Fruit fly (Drosophila melanogaster) whole organism, embryonic: Measurements from ENCODE around the gene CG15742.

Source experiments
- Asciz ChIP-seq: fragments of 200-800 bp; sonication (Bioruptor generic); optimal IDR thresholded peaks from 2 replicates; lab custom pipeline; 2017; ENCODE audit warnings: missing biosample characterization, mild to moderate bottlenecking, missing genetic modification characterization, missing genetic modification reagents
- CG11456 ChIP-seq: fragments of 200-800 bp; sonication (Bioruptor generic); IDR thresholded peaks from 3 replicates; pipeline ENCODE4 v1.3.6; 2022; ENCODE audit warnings: missing biosample characterization, missing genetic modification characterization
- CG11504 ChIP-seq: fragments of 200-800 bp; sonication (Bioruptor generic); optimal IDR thresholded peaks from 3 replicates; lab custom pipeline; 2019; ENCODE audit warnings: missing biosample characterization, mild to moderate bottlenecking, missing genetic modification characterization, moderate library complexity
- CG13894 ChIP-seq: fragments of 200-800 bp; sonication (Bioruptor generic); optimal IDR thresholded peaks from 3 replicates; lab custom pipeline; 2018; ENCODE audit warnings: missing biosample characterization, mild to moderate bottlenecking, missing genetic modification characterization, moderate library complexity
- CG15601 ChIP-seq: fragments of 200-800 bp; sonication (Bioruptor generic); optimal IDR thresholded peaks from 3 replicates; lab custom pipeline; 2019; ENCODE audit warnings: missing biosample characterization, mild to moderate bottlenecking, missing genetic modification characterization, moderate library complexity
- CG15696 ChIP-seq: fragments of 200-800 bp; sonication (Bioruptor generic); optimal IDR thresholded peaks from 2 replicates; lab custom pipeline; 2019; ENCODE audit warnings: missing biosample characterization, mild to moderate bottlenecking, missing genetic modification characterization, moderate library complexity
- CG1602 ChIP-seq: fragments of 200-800 bp; sonication (Bioruptor generic); optimal IDR thresholded peaks from 3 replicates; lab custom pipeline; 2016; ENCODE audit warnings: missing biosample characterization, missing genetic modification characterization
- CG16863 ChIP-seq: fragments of 200-800 bp; sonication (Bioruptor generic); optimal IDR thresholded peaks from 3 replicates; lab custom pipeline; 2016; ENCODE audit warnings: missing biosample characterization, missing genetic modification characterization
- CG2875 ChIP-seq: fragments of 200-800 bp; sonication (Bioruptor generic); optimal IDR thresholded peaks from 2 replicates; lab custom pipeline; 2017; ENCODE audit warnings: missing biosample characterization, mild to moderate bottlenecking, missing genetic modification characterization, missing genetic modification reagents
- CG33213 ChIP-seq: fragments of 200-800 bp; sonication (Bioruptor generic); optimal IDR thresholded peaks from 3 replicates; lab custom pipeline; 2016; ENCODE audit warnings: missing biosample characterization, missing genetic modification characterization
- CG33557 ChIP-seq: fragments of 200-800 bp; sonication (Bioruptor generic); optimal IDR thresholded peaks from 2 replicates; lab custom pipeline; 2019; ENCODE audit warnings: missing biosample characterization, mild to moderate bottlenecking, missing genetic modification characterization, moderate library complexity
- CG3726 ChIP-seq: fragments of 200-800 bp; sonication (Bioruptor generic); IDR thresholded peaks from 3 replicates; pipeline ENCODE4, ENCODE4 v1.3.6; 2022; ENCODE audit warnings: missing biosample characterization, missing genetic modification characterization
- CG3847 ChIP-seq: fragments of 200-800 bp; sonication (Bioruptor generic); IDR thresholded peaks from 2 replicates; pipeline ENCODE4 v1.3.6; 2022; ENCODE audit warnings: missing biosample characterization, missing genetic modification characterization
- CG4328 ChIP-seq: fragments of 200-800 bp; sonication (Bioruptor generic); optimal IDR thresholded peaks from 3 replicates; lab custom pipeline; 2017; ENCODE audit warnings: missing biosample characterization, missing genetic modification reagents, missing genetic modification characterization
- CG4617 ChIP-seq: fragments of 200-800 bp; sonication (Bioruptor generic); optimal IDR thresholded peaks from 3 replicates; lab custom pipeline; 2016; ENCODE audit warnings: missing biosample characterization, missing genetic modification characterization, borderline replicate concordance
- CG5180 ChIP-seq: fragments of 200-800 bp; sonication (Bioruptor generic); optimal IDR thresholded peaks from 3 replicates; lab custom pipeline; 2017; ENCODE audit warnings: missing biosample characterization, missing genetic modification characterization, mild to moderate bottlenecking, moderate library complexity, missing genetic modification reagents
- CG6689 ChIP-seq: fragments of 200-800 bp; sonication (Bioruptor generic); IDR thresholded peaks from 2 replicates; pipeline ENCODE4 v1.3.6; 2022; ENCODE audit warnings: missing biosample characterization, missing genetic modification characterization
- CG6813 ChIP-seq: fragments of 200-800 bp; sonication (Bioruptor generic); optimal IDR thresholded peaks from 2 replicates; lab custom pipeline; 2017; ENCODE audit warnings: missing biosample characterization, missing genetic modification characterization, mild to moderate bottlenecking, moderate library complexity, missing genetic modification reagents
- Dref ChIP-seq: fragments of 200-800 bp; sonication (Bioruptor generic); IDR thresholded peaks from 2 replicates; pipeline ENCODE4 v1.3.6; 2022; ENCODE audit warnings: missing biosample characterization, missing genetic modification characterization
- ERR ChIP-seq: fragments of 200-800 bp; sonication (Bioruptor generic); optimal IDR thresholded peaks from 2 replicates; lab custom pipeline; 2016; ENCODE audit warnings: missing biosample characterization, missing genetic modification characterization
- Elba2 ChIP-seq: fragments of 200-800 bp; sonication (Bioruptor generic); optimal IDR thresholded peaks from 3 replicates; lab custom pipeline; 2016; ENCODE audit warnings: missing biosample characterization, missing genetic modification characterization
- Fer1 ChIP-seq: fragments of 200-800 bp; sonication (Bioruptor generic); optimal IDR thresholded peaks from 2 replicates; lab custom pipeline; 2017; ENCODE audit warnings: missing biosample characterization, mild to moderate bottlenecking, missing genetic modification characterization
- Kr ChIP-seq: fragments of 200-800 bp; sonication (Bioruptor generic); optimal IDR thresholded peaks from 2 replicates; lab custom pipeline; 2017; ENCODE audit warnings: missing biosample characterization, mild to moderate bottlenecking, missing genetic modification characterization
- Lpt ChIP-seq: fragments of >200 bp; optimal IDR thresholded peaks from 2 replicates; lab custom pipeline; 2018; ENCODE audit warnings: missing biosample characterization, missing genetic modification characterization
- NFAT ChIP-seq: fragments of 200-800 bp; sonication (Bioruptor generic); IDR thresholded peaks from 2 replicates; pipeline ENCODE4 v1.3.6; 2022; ENCODE audit warnings: missing biosample characterization, missing genetic modification characterization
- Ravus ChIP-seq: fragments of 200-800 bp; sonication (Bioruptor generic); IDR thresholded peaks from 2 replicates; pipeline ENCODE4 v1.3.6; 2022; ENCODE audit warnings: missing biosample characterization, missing genetic modification characterization
- Trl ChIP-seq, 3 experiments: fragments of >200 bp in 2 of 3; fragments of 200-800 bp in 1 of 3; sonication (Bioruptor generic) in 1 of 3; optimal IDR thresholded peaks; 2 replicates in 1 of 3; 3 replicates in 2 of 3; lab custom pipeline; 2016 to 2017; ENCODE audit warnings: missing biosample characterization in 1 of 3, missing genetic modification characterization in 1 of 3
- ab ChIP-seq: fragments of 200-800 bp; sonication (Bioruptor generic); optimal IDR thresholded peaks from 2 replicates; lab custom pipeline; 2016; ENCODE audit warnings: missing biosample characterization, missing genetic modification characterization
- ac ChIP-seq: fragments of 200-800 bp; sonication (Bioruptor generic); optimal IDR thresholded peaks from 3 replicates; lab custom pipeline; 2017; ENCODE audit warnings: missing biosample characterization, mild to moderate bottlenecking, missing genetic modification characterization
- ase ChIP-seq: fragments of 200-800 bp; sonication (Bioruptor generic); IDR thresholded peaks from 3 replicates; pipeline ENCODE4 v1.3.6; 2022; ENCODE audit warnings: missing biosample characterization, missing genetic modification characterization
- bowl ChIP-seq: fragments of 200-800 bp; sonication (Bioruptor generic); IDR thresholded peaks from 2 replicates; pipeline ENCODE4 v1.3.6; 2022; ENCODE audit warnings: missing biosample characterization, missing genetic modification characterization
- ci ChIP-seq: fragments of 200-800 bp; sonication (Bioruptor generic); IDR thresholded peaks from 3 replicates; pipeline ENCODE4 v1.3.6; 2022; ENCODE audit warnings: missing biosample characterization, missing genetic modification characterization
- dpn ChIP-seq, 2 experiments: fragments of 200-800 bp; sonication (Bioruptor generic); optimal IDR thresholded peaks; 3 replicates each; lab custom pipeline; 2016; ENCODE audit warnings: missing biosample characterization in 2 of 2, missing genetic modification characterization in 2 of 2
- grau ChIP-seq: fragments of 200-800 bp; optimal IDR thresholded peaks from 3 replicates; lab custom pipeline; 2019; ENCODE audit warnings: missing biosample characterization, mild to moderate bottlenecking, missing genetic modification characterization, moderate library complexity
- gt ChIP-seq: fragments of 200-800 bp; sonication (Bioruptor generic); IDR thresholded peaks from 2 replicates; pipeline ENCODE4 v1.3.6; 2022; ENCODE audit warnings: missing biosample characterization, missing genetic modification characterization
- insv ChIP-seq, 2 experiments: fragments of 200-800 bp; sonication (Bioruptor generic); optimal IDR thresholded peaks; 3 replicates each; lab custom pipeline; 2016 to 2018; ENCODE audit warnings: missing biosample characterization in 2 of 2, missing genetic modification characterization in 2 of 2
- lmd ChIP-seq: fragments of 200-800 bp; sonication (Bioruptor generic); IDR thresholded peaks from 2 replicates; pipeline ENCODE4 v1.3.6; 2022; ENCODE audit warnings: missing biosample characterization, missing genetic modification characterization
- nerfin-2 ChIP-seq: fragments of 200-800 bp; sonication (Bioruptor generic); IDR thresholded peaks from 2 replicates; pipeline ENCODE4 v1.3.6; 2022; ENCODE audit warnings: missing biosample characterization, missing genetic modification characterization; ENCODE audit not compliant: partially characterized antibody
- pho ChIP-seq: fragments of 200-800 bp; sonication (Bioruptor generic); optimal IDR thresholded peaks from 2 replicates; lab custom pipeline; 2016; ENCODE audit warnings: missing biosample characterization, missing genetic modification characterization
- schlank ChIP-seq: fragments of 200-800 bp; sonication (Bioruptor generic); optimal IDR thresholded peaks from 2 replicates; lab custom pipeline; 2018; ENCODE audit warnings: missing biosample characterization, mild to moderate bottlenecking, missing genetic modification characterization
- sens ChIP-seq: fragments of 200-800 bp; sonication (Bioruptor generic); peaks from one replicate; lab custom pipeline; 2016; ENCODE audit warnings: missing biosample characterization, missing genetic modification characterization
- seq ChIP-seq: fragments of 200-800 bp; sonication (Bioruptor generic); IDR thresholded peaks from 2 replicates; pipeline ENCODE4 v1.3.6; 2022; ENCODE audit warnings: missing biosample characterization, missing genetic modification characterization
- sob ChIP-seq: fragments of 200-800 bp; sonication (Bioruptor generic); IDR thresholded peaks from 2 replicates; pipeline ENCODE4 v1.3.6; 2022; ENCODE audit warnings: missing biosample characterization, missing genetic modification characterization
- tna ChIP-seq: fragments of 200-800 bp; sonication (Bioruptor generic); IDR thresholded peaks from 2 replicates; pipeline ENCODE4 v1.3.6; 2022; ENCODE audit warnings: missing biosample characterization, missing genetic modification characterization; ENCODE audit not compliant: partially characterized antibody
- wdn ChIP-seq: fragments of 200-800 bp; sonication (Bioruptor generic); IDR thresholded peaks from 2 replicates; pipeline ENCODE4 v1.3.6; 2022; ENCODE audit warnings: missing biosample characterization, missing genetic modification characterization
- yki ChIP-seq: fragments of >200 bp; optimal IDR thresholded peaks from 3 replicates; lab custom pipeline; 2018

Gene CG15742

DNA sequence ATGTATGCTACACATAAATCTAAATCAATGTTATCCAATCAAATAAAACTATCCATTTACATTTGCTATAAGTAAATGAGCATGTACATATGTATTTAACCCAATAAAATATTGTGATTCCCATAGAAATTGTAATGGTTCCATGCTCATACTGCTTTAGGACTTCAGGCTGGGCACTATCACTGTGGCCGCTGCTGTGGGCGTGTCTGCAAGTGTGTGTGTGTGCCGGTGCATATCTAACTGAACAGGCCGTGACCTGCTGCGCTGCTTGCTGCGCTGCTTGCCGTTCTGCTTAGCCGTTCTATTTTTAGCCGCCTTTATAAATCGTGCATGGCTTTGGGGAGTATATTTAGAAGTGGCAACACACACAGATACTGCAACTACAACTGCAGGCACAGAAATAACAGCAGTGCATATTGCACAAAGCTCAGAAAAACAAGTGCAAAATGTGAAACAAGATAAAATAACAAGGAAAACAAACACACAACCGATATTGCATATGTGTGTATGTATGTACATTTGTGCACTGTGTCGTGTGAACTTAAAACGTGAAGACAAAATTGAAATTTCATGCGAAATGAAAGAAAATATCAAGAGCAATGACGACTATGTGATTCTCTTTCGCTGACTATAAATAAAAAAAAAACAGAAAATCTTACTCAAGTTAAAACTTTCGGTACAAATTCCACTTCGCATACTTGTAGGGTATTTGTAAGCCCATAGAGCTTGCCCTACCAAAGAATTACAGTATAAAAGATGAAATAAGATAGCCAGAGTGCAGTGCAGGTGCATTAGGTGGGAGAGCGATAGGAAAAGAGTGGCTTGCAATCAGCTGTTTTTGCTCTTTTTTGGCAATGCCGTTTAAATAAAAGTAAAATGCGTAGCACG lies 19.5 kb upstream of the CG15742 start (continued):
- no peak for TF ChIP-seq pho
- TF ChIP-seq ci = peak; percentile 36; the same call in 1 of the 3 replicates
- TF ChIP-seq, all 482 proteins: peak for 82

DNA sequence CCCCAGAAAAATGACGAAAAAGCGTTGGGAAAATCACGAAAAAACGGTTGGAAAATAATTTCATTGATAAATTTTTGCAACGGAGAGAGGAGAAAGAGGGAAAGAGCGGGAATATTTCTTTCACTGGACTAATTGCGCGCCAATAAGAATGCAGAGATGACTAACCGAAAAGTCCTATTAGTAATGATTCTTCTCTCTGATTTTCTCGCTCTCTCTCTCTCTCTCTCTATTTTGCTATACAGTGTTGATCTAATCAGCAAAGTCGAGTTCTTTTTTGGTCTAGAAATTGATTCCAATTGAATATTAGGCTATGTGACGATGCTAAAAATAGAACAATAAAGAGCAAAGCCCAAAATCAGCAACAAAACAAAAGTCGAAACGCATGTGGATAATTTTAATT lies 18.9 kb upstream of the CG15742 start:
- TF ChIP-seq lmd (GFP tag; lab: Robert Waterston, UW) (no peak), CG13894 (no peak), Elba2 (GFP tag; lab: Kevin White, UChicago) (peak; percentile 92), CG6813 (GFP tag; lab: Kevin White, UChicago) (peak; percentile 28), insv (GFP tag; optimal IDR thresholded peaks at IDR 0.05; lab: Kevin White, UChicago) (peak; percentile 58 to 95), Asciz (GFP tag; lab: Kevin White, UChicago) (peak; percentile 3), Trl (optimal IDR thresholded peaks at IDR 0.05; lab: Kevin White, UChicago) (peak; percentile 41 to 71), Trl (GFP tag; optimal IDR thresholded peaks at IDR 0.05; lab: Kevin White, UChicago) (no peak), NFAT (GFP tag; lab: Robert Waterston, UW) (no peak), sens (GFP tag; lab: Kevin White, UChicago) (peak; percentile 55)

DNA sequence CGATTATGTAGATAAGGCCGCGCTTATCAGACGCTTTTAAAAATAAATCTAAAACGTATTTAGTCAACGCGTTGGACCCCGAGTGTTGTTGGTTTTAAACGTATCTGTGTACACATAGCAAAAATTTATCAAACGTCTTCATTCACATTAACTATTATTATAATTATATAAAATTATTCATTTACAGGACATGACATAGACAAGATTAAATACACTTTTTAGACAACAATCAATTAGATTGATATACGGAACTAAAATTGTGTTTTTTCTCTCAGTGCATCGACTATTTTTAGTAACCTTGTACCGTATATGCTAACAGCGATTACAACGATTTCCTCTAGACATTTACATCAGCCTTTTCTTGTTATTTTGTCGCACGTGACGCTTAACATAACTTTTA lies 18.4 kb upstream of the CG15742 start:
- peak; percentile 47 for TF ChIP-seq CG5180 (GFP tag; lab: Kevin White, UChicago)
- TF ChIP-seq Kr = no peak
- peak; percentile 87 for TF ChIP-seq grau (tag; lab: Kevin White, UChicago)
- TF ChIP-seq CG15601 (tag; lab: Kevin White, UChicago) = peak; percentile 41
- TF ChIP-seq ab (GFP tag; lab: Kevin White, UChicago) = no peak
- TF ChIP-seq CG33213 (GFP tag; lab: Kevin White, UChicago) = no peak
- no peak for TF ChIP-seq Dref
- TF ChIP-seq CG3847 (GFP tag; lab: Robert Waterston, UW) = peak; percentile 82
- no peak for TF ChIP-seq yki
- TF ChIP-seq CG33557 (GFP tag; lab: Kevin White, UChicago) = no peak
- TF ChIP-seq CG11456 (GFP tag; lab: Robert Waterston, UW) = peak; percentile 77
- TF ChIP-seq ase (GFP tag; lab: Robert Waterston, UW) = peak; percentile 60; the same call in 2 of the 3 replicates
- TF ChIP-seq CG11504 (tag; lab: Kevin White, UChicago) = peak; percentile 85
- no peak for TF ChIP-seq nerfin-2 (GFP tag; lab: Robert Waterston, UW)
- TF ChIP-seq dpn (GFP tag; optimal IDR thresholded peaks at IDR 0.05; lab: Kevin White, UChicago) = peak in 1 of 2 experiments; percentile 74
- no peak for TF ChIP-seq ac (GFP tag; lab: Kevin White, UChicago)
- TF ChIP-seq schlank (tag; lab: Kevin White, UChicago) = peak; percentile 53
- TF ChIP-seq CG15696 (tag; lab: Kevin White, UChicago) = peak; percentile 53
- no peak for TF ChIP-seq gt (GFP tag; lab: Robert Waterston, UW)
- TF ChIP-seq seq (GFP tag; lab: Robert Waterston, UW) = peak; percentile 58; the same call in 1 of the 2 replicates
- peak; percentile 52; the same call in 1 of the 2 replicates for TF ChIP-seq Ravus (GFP tag; lab: Robert Waterston, UW)
- peak; percentile 89 for TF ChIP-seq sob
- TF ChIP-seq wdn (GFP tag; lab: Robert Waterston, UW) = peak; percentile 78
- TF ChIP-seq bowl (GFP tag; lab: Robert Waterston, UW) = no peak
- peak; percentile 90 for TF ChIP-seq Fer1 (GFP tag; lab: Kevin White, UChicago)
- TF ChIP-seq Lpt (GFP tag; lab: Kevin White, UChicago) = no peak
- TF ChIP-seq CG1602 (GFP tag; lab: Kevin White, UChicago) = peak; percentile 58
- TF ChIP-seq tna (GFP tag; lab: Robert Waterston, UW) = no peak
- TF ChIP-seq CG4328 (GFP tag; lab: Kevin White, UChicago) = peak; percentile 7
- TF ChIP-seq CG6689 (GFP tag; lab: Robert Waterston, UW) = peak; percentile 79
- TF ChIP-seq CG4617 (GFP tag; lab: Kevin White, UChicago) = no peak
- TF ChIP-seq CG2875 (GFP tag; lab: Kevin White, UChicago) = peak; percentile 10
- peak; percentile 50; the same call in 1 of the 3 replicates for TF ChIP-seq CG3726 (GFP tag; lab: Robert Waterston, UW)
- TF ChIP-seq CG16863 = no peak
- no peak for TF ChIP-seq ERR
